Worm (Caenorhabditis elegans) whole organism, L4/young adult: ENCODE data around the gene sax-2.

ENCODE experiments used
- W03F9.2 ChIP-seq: fragments of 150-350 bp; optimal IDR thresholded peaks from 2 replicates; lab custom pipeline; 2014; ENCODE audit warnings: missing biosample characterization, missing genetic modification characterization
- him-1 ChIP-seq: sonication (generic microtip); optimal IDR thresholded peaks from 2 replicates; lab custom pipeline; 2016; ENCODE audit warnings: missing genotype, missing genetic modification reagents, missing genetic modification characterization, missing compliant biosample characterization

DNA sequence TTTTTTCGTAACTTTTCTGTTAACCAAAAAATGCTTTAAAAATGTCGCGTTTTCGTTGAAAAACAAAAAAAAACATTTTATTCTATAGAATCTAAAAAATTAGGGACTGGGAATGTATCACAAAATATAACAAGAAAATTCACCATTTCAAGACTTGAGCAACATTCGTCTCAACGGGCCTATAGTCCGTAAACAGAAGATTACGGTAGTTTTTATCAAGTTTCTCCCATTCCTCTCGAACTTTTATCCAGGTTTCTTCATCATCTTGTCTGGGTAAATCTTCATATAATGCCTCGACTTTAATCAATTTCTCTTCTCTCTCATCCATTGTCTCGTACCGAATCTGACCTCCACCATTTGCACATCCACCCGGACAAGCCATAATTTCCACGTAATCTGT, 45.9 kb downstream of the sax-2 start:
- TF ChIP-seq him-1 (tag; lab: Kevin White, UChicago) (no peak), W03F9.2 (tag; lab: Kevin White, UChicago) (no peak)
